Fruit fly (Drosophila melanogaster) whole organism, prepupa: ENCODE results near the gene Sod1.

Source experiments
- CG10669 ChIP-seq: fragments of 200-800 bp; sonication (Bioruptor generic); optimal IDR thresholded peaks from 3 replicates; lab custom pipeline; 2018; ENCODE audit warnings: missing biosample characterization, mild to moderate bottlenecking, missing genetic modification characterization, moderate library complexity
- CG11762 ChIP-seq: fragments of 200-800 bp; sonication (Bioruptor generic); optimal IDR thresholded peaks from 3 replicates; lab custom pipeline; 2016; ENCODE audit warnings: missing biosample characterization, missing genetic modification characterization; ENCODE audit not compliant: insufficient read depth
- CG15336 ChIP-seq: fragments of 200-800 bp; sonication (Bioruptor generic); IDR thresholded peaks from 2 replicates; pipeline ENCODE4 v1.3.6; 2022; ENCODE audit warnings: missing biosample characterization, missing genetic modification characterization
- CG1621 ChIP-seq: fragments of 200-800 bp; sonication (Bioruptor generic); optimal IDR thresholded peaks from 3 replicates; lab custom pipeline; 2018; ENCODE audit warnings: missing biosample characterization, mild to moderate bottlenecking, missing genetic modification characterization
- CG16779 ChIP-seq: fragments of 200-800 bp; sonication (Bioruptor generic); optimal IDR thresholded peaks from 3 replicates; lab custom pipeline; 2017; ENCODE audit warnings: missing biosample characterization, mild to moderate bottlenecking, missing genetic modification characterization
- CG3032 ChIP-seq: fragments of 200-800 bp; optimal IDR thresholded peaks from 2 replicates; lab custom pipeline; 2019; ENCODE audit warnings: missing biosample characterization, mild to moderate bottlenecking, missing genetic modification characterization, moderate library complexity
- CG31627 ChIP-seq: fragments of 200-800 bp; sonication (Bioruptor generic); optimal IDR thresholded peaks from 3 replicates; lab custom pipeline; 2016; ENCODE audit warnings: missing biosample characterization, missing genetic modification characterization
- CG32006 ChIP-seq: fragments of 200-800 bp; sonication (Bioruptor generic); optimal IDR thresholded peaks from 3 replicates; lab custom pipeline; 2017; ENCODE audit warnings: missing biosample characterization, mild to moderate bottlenecking, missing genetic modification characterization
- CG4318 ChIP-seq: fragments of 200-800 bp; sonication (Bioruptor generic); optimal IDR thresholded peaks from 3 replicates; lab custom pipeline; 2017; ENCODE audit warnings: missing biosample characterization, mild to moderate bottlenecking, missing genetic modification characterization
- CG6163 ChIP-seq: fragments of 200-800 bp; sonication (Bioruptor generic); IDR thresholded peaks from 3 replicates; pipeline ENCODE4 v1.3.6; 2022; ENCODE audit warnings: missing biosample characterization, missing genetic modification characterization
- CG6792 ChIP-seq: fragments of 200-800 bp; sonication (Bioruptor generic); optimal IDR thresholded peaks from 3 replicates; lab custom pipeline; 2016; ENCODE audit warnings: missing biosample characterization, missing genetic modification characterization
- CG6854 ChIP-seq: fragments of 200-800 bp; sonication (Bioruptor generic); optimal IDR thresholded peaks from 2 replicates; lab custom pipeline; 2017; ENCODE audit warnings: missing biosample characterization, mild to moderate bottlenecking, missing genetic modification characterization
- CG7368 ChIP-seq: fragments of 200-800 bp; sonication (Bioruptor generic); optimal IDR thresholded peaks from 3 replicates; lab custom pipeline; 2016; ENCODE audit warnings: missing biosample characterization, missing genetic modification characterization
- CG8319 ChIP-seq: fragments of 200-800 bp; sonication (Bioruptor generic); optimal IDR thresholded peaks from 3 replicates; lab custom pipeline; 2016; ENCODE audit warnings: missing biosample characterization, missing genetic modification characterization
- CG8632 ChIP-seq: fragments of 200-800 bp; sonication (Bioruptor generic); optimal IDR thresholded peaks from 3 replicates; lab custom pipeline; 2016; ENCODE audit warnings: missing biosample characterization, missing genetic modification characterization
- CG9139 ChIP-seq: fragments of 200-800 bp; sonication (Bioruptor generic); optimal IDR thresholded peaks from 3 replicates; lab custom pipeline; 2017; ENCODE audit warnings: missing biosample characterization, mild to moderate bottlenecking, missing genetic modification characterization
- Eip75B ChIP-seq: fragments of 200-800 bp; sonication (Bioruptor generic); optimal IDR thresholded peaks from 3 replicates; lab custom pipeline; 2016; ENCODE audit warnings: missing biosample characterization, missing genetic modification characterization
- Eip78C ChIP-seq: fragments of 200-800 bp; sonication (Bioruptor generic); peaks from one replicate; lab custom pipeline; 2016; ENCODE audit warnings: missing biosample characterization, missing genetic modification characterization
- Eip93F ChIP-seq: fragments of 200-800 bp; sonication (Bioruptor generic); optimal IDR thresholded peaks from 2 replicates; lab custom pipeline; 2016; ENCODE audit warnings: missing biosample characterization, mild to moderate bottlenecking, missing genetic modification characterization
- Ets21C ChIP-seq: fragments of 200-800 bp; sonication (Bioruptor generic); optimal IDR thresholded peaks from 3 replicates; lab custom pipeline; 2016; ENCODE audit warnings: missing biosample characterization, missing genetic modification characterization
- Gug ChIP-seq: fragments of 200-800 bp; sonication (Bioruptor generic); IDR thresholded peaks from 2 replicates; pipeline ENCODE4 v1.3.6; 2022; ENCODE audit warnings: missing biosample characterization, missing genetic modification characterization
- Hr38 ChIP-seq: sonication (Bioruptor generic); optimal IDR thresholded peaks from 2 replicates; lab custom pipeline; 2016; ENCODE audit warnings: missing biosample characterization, missing genetic modification characterization
- Hr39 ChIP-seq: fragments of 200-800 bp; sonication (Bioruptor generic); optimal IDR thresholded peaks from 2 replicates; lab custom pipeline; 2016; ENCODE audit warnings: missing biosample characterization, missing genetic modification characterization
- Hr4 ChIP-seq: fragments of 200-800 bp; sonication (Bioruptor generic); optimal IDR thresholded peaks from 3 replicates; lab custom pipeline; 2016; ENCODE audit warnings: missing biosample characterization, missing genetic modification characterization
- Lpt ChIP-seq: fragments of 200-800 bp; sonication (Bioruptor generic); optimal IDR thresholded peaks from 3 replicates; lab custom pipeline; 2016; ENCODE audit warnings: missing biosample characterization, missing genetic modification characterization
- Met ChIP-seq: fragments of 200-800 bp; sonication (Bioruptor generic); optimal IDR thresholded peaks from 3 replicates; lab custom pipeline; 2016; ENCODE audit warnings: missing biosample characterization, missing genetic modification characterization
- OdsH ChIP-seq: fragments of 200-800 bp; sonication (Bioruptor generic); optimal IDR thresholded peaks from 3 replicates; lab custom pipeline; 2016; ENCODE audit warnings: missing biosample characterization, missing genetic modification characterization
- Smox ChIP-seq: fragments of 200-800 bp; sonication (Bioruptor generic); optimal IDR thresholded peaks from 3 replicates; lab custom pipeline; 2016; ENCODE audit warnings: missing biosample characterization, missing genetic modification characterization
- Sox102F ChIP-seq: fragments of 200-800 bp; sonication (Bioruptor generic); optimal IDR thresholded peaks from 2 replicates; lab custom pipeline; 2016; ENCODE audit warnings: missing biosample characterization, mild to moderate bottlenecking, missing genetic modification characterization
- Sox14 ChIP-seq: fragments of 200-800 bp; sonication (Bioruptor generic); optimal IDR thresholded peaks from 3 replicates; lab custom pipeline; 2016; ENCODE audit warnings: missing biosample characterization, missing genetic modification characterization
- Sox15 ChIP-seq: fragments of 200-800 bp; sonication (Bioruptor generic); optimal IDR thresholded peaks from 3 replicates; lab custom pipeline; 2016; ENCODE audit warnings: missing biosample characterization, missing genetic modification characterization
- achi ChIP-seq: fragments of 200-800 bp; sonication (Bioruptor generic); optimal IDR thresholded peaks from 3 replicates; lab custom pipeline; 2016; ENCODE audit warnings: missing biosample characterization, missing genetic modification characterization
- acj6 ChIP-seq: fragments of 200-800 bp; sonication (Bioruptor generic); optimal IDR thresholded peaks from 3 replicates; lab custom pipeline; 2016; ENCODE audit warnings: missing biosample characterization, missing genetic modification characterization
- cyc ChIP-seq: fragments of 200-800 bp; sonication (Bioruptor generic); optimal IDR thresholded peaks from 3 replicates; lab custom pipeline; 2016; ENCODE audit warnings: missing biosample characterization, missing genetic modification characterization
- dac ChIP-seq: fragments of 200-800 bp; sonication (Bioruptor generic); optimal IDR thresholded peaks from 2 replicates; lab custom pipeline; 2017; ENCODE audit warnings: missing biosample characterization, mild to moderate bottlenecking, missing genetic modification characterization
- dsx ChIP-seq: fragments of 200-800 bp; optimal IDR thresholded peaks from 3 replicates; lab custom pipeline; 2019; ENCODE audit warnings: missing biosample characterization, mild to moderate bottlenecking, missing genetic modification characterization, moderate library complexity; ENCODE audit not compliant: poor library complexity, severe bottlenecking
- esn ChIP-seq: fragments of 200-800 bp; sonication (Bioruptor generic); optimal IDR thresholded peaks from 2 replicates; lab custom pipeline; 2016; ENCODE audit warnings: missing biosample characterization, mild to moderate bottlenecking, missing genetic modification characterization, moderate library complexity
- fd59A ChIP-seq: fragments of 200-800 bp; sonication (Bioruptor generic); optimal IDR thresholded peaks from 2 replicates; lab custom pipeline; 2017; ENCODE audit warnings: missing biosample characterization, mild to moderate bottlenecking, missing genetic modification characterization, missing genetic modification reagents
- fd85E ChIP-seq: fragments of 200-800 bp; sonication (Bioruptor generic); optimal IDR thresholded peaks from 3 replicates; lab custom pipeline; 2016; ENCODE audit warnings: missing biosample characterization, missing genetic modification characterization
- fkh ChIP-seq: fragments of 200-800 bp; sonication (Bioruptor generic); optimal IDR thresholded peaks from 3 replicates; lab custom pipeline; 2017; ENCODE audit warnings: missing biosample characterization, mild to moderate bottlenecking, missing genetic modification characterization, moderate library complexity
- net ChIP-seq: fragments of 200-800 bp; sonication (Bioruptor generic); optimal IDR thresholded peaks from 3 replicates; lab custom pipeline; 2016; ENCODE audit warnings: missing biosample characterization, missing genetic modification characterization
- pdm3 ChIP-seq: fragments of 200-800 bp; sonication (Bioruptor generic); optimal IDR thresholded peaks from 3 replicates; lab custom pipeline; 2016; ENCODE audit warnings: missing biosample characterization, missing genetic modification characterization
- salr ChIP-seq, 2 experiments: fragments of 200-800 bp; sonication (Bioruptor generic); optimal IDR thresholded peaks; 3 replicates each; lab custom pipeline; 2016 to 2018; ENCODE audit warnings: missing biosample characterization in 2 of 2, missing genetic modification characterization in 2 of 2, mild to moderate bottlenecking in 1 of 2
- spab ChIP-seq: fragments of 200-800 bp; sonication (Bioruptor generic); optimal IDR thresholded peaks from 2 replicates; lab custom pipeline; 2017; ENCODE audit warnings: missing biosample characterization, mild to moderate bottlenecking, missing genetic modification characterization, missing genetic modification reagents
- ss ChIP-seq, 2 experiments: fragments of 200-800 bp; sonication (Bioruptor generic); optimal IDR thresholded peaks; 2 replicates in 1 of 2; 3 replicates in 1 of 2; lab custom pipeline; 2017 to 2018; ENCODE audit warnings: mild to moderate bottlenecking in 2 of 2, missing biosample characterization in 2 of 2, missing genetic modification characterization in 2 of 2, moderate library complexity in 1 of 2
- svp ChIP-seq: fragments of 200-800 bp; sonication (Bioruptor generic); peaks from one replicate; lab custom pipeline; 2016; ENCODE audit warnings: missing biosample characterization, missing genetic modification characterization
- vri ChIP-seq: fragments of 200-800 bp; sonication (Bioruptor generic); optimal IDR thresholded peaks from 3 replicates; lab custom pipeline; 2016; ENCODE audit warnings: missing biosample characterization, mild to moderate bottlenecking, missing genetic modification characterization

Gene Sod1

DNA sequence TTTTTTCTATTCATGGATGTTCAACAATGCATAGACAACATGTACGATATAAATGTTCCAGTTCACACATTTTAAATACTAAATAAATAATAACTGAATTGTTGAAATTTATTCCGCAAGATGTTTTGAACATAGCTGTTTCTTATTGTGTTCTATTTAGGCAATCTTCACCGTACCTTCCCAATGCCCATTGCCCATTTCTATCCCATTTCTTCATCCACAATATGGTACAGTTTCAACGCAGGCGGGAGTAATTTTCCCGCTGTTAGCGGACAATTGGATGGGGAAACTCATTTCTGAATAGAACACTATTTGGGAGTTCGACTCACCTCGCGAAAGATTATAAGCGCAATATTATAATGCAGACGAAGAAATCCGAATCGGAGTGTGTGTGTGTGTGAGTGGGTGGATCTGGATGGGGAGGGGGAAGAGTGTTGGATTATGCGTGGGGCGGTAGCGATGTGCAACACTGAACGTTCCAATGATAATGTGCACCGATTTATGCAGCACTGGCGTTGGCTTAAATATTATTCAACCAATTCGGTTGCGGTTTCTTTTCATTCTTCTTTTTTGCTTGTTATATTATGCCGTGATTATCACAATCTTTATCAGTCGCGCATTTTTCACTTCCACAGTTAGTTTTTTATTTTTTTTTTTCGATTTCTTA, 21.5 kb downstream of the Sod1 start (continued):
- TF ChIP-seq pdm3 (peak; percentile 66), CG9139 (peak; percentile 48), achi (GFP tag; lab: Kevin White, UChicago) (peak; percentile 54), CG8632 (GFP tag; lab: Kevin White, UChicago) (peak; percentile 53), Sox14 (GFP tag; lab: Kevin White, UChicago) (peak; percentile 70), CG1621 (peak; percentile 21), dsx (no peak), OdsH (GFP tag; lab: Kevin White, UChicago) (peak; percentile 67), Met (peak; percentile 71), Hr39 (peak; percentile 59), Sox15 (GFP tag; lab: Kevin White, UChicago) (peak; percentile 14), fd59A (GFP tag; lab: Kevin White, UChicago) (no peak), CG7368 (peak; percentile 54), cyc (GFP tag; lab: Kevin White, UChicago) (peak; percentile 73), Sox102F (GFP tag; lab: Kevin White, UChicago) (peak; percentile 56), Eip75B (GFP tag; lab: Kevin White, UChicago) (peak; percentile 58), svp (peak; percentile 73), CG6163 (GFP tag; lab: Robert Waterston, UW) (peak; percentile 72), CG15336 (GFP tag; lab: Robert Waterston, UW) (0 out of 2 replicates have a peak, but pooled peaks have one; percentile 28), fkh (peak; percentile 42), CG32006 (GFP tag; lab: Kevin White, UChicago) (peak; percentile 37), Eip78C (peak; percentile 84), CG10669 (GFP tag; lab: Kevin White, UChicago) (peak; percentile 33), vri (peak; percentile 95), Lpt (GFP tag; lab: Kevin White, UChicago) (peak; percentile 9), Gug (GFP tag; lab: Robert Waterston, UW) (peak; percentile 23; the same call in 1 of the 2 replicates), CG6792 (GFP tag; lab: Kevin White, UChicago) (peak; percentile 56), Hr38 (GFP tag; lab: Kevin White, UChicago) (no peak), dac (no peak), acj6 (GFP tag; lab: Kevin White, UChicago) (peak; percentile 57), CG11762 (GFP tag; lab: Kevin White, UChicago) (peak; percentile 21)

DNA sequence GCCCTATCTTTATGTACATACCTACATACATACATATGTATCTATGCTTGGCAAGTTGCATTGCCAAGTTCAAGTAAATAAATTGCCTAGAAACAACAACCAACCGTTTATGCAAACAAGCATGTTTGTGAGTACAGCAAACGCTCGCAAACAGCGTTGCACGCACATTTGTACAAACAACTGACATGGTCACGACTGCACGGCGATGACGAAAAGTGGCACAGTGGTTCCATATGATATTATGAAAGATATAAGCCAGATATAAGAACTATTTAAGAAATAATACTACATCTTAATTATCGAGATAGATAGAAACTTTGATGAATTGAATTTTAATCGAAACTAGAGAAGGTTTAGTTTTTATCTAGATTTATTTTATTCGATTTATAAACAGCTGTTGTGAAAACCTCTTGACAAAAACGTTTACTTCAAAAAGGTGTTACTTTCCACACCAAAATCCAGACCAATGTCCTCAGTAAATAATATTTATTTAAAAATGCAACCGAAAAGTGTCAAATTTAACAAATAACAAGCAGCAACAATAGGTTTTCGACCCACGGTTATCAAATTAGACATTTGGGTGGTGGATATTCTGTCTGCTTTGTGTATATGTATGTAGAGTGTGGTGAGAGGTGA, 23.6 kb downstream of the Sod1 start:
- TF ChIP-seq CG10669 (GFP tag; lab: Kevin White, UChicago) (peak; percentile 32), Hr39 (peak; percentile 62), Hr4 (peak; percentile 88), Ets21C (GFP tag; lab: Kevin White, UChicago) (peak; percentile 56), CG6854 (GFP tag; lab: Kevin White, UChicago) (no peak), Sox14 (GFP tag; lab: Kevin White, UChicago) (peak; percentile 69), CG3032 (tag; lab: Kevin White, UChicago) (peak; percentile 11), CG8319 (GFP tag; lab: Kevin White, UChicago) (no peak), achi (GFP tag; lab: Kevin White, UChicago) (peak; percentile 77), Met (peak; percentile 78), CG15336 (GFP tag; lab: Robert Waterston, UW) (peak; percentile 82), spab (peak; percentile 15), fd85E (no peak), Eip75B (GFP tag; lab: Kevin White, UChicago) (peak; percentile 49), esn (GFP tag; lab: Kevin White, UChicago) (peak; percentile 81), salr (GFP tag; optimal IDR thresholded peaks at IDR 0.05; lab: Kevin White, UChicago) (peak in 1 of 2 experiments; percentile 85), fkh (peak; percentile 92), svp (peak; percentile 88), CG7368 (peak; percentile 12), Smox (GFP tag; lab: Kevin White, UChicago) (peak; percentile 71), ss (GFP tag; optimal IDR thresholded peaks at IDR 0.05; lab: Kevin White, UChicago) (peak; percentile 28 to 57), CG31627 (GFP tag; lab: Kevin White, UChicago) (peak; percentile 54), fd59A (GFP tag; lab: Kevin White, UChicago) (no peak), CG4318 (GFP tag; lab: Kevin White, UChicago) (peak; percentile 77), Eip93F (GFP tag; lab: Kevin White, UChicago) (no peak), net (peak; percentile 84), CG11762 (GFP tag; lab: Kevin White, UChicago) (peak; percentile 50), pdm3 (peak; percentile 73), acj6 (GFP tag; lab: Kevin White, UChicago) (peak; percentile 62), CG16779 (peak; percentile 3)
